Worm (Caenorhabditis elegans): ENCODE data around the gene F59B10.3.

Gene F59B10.3

DNA sequence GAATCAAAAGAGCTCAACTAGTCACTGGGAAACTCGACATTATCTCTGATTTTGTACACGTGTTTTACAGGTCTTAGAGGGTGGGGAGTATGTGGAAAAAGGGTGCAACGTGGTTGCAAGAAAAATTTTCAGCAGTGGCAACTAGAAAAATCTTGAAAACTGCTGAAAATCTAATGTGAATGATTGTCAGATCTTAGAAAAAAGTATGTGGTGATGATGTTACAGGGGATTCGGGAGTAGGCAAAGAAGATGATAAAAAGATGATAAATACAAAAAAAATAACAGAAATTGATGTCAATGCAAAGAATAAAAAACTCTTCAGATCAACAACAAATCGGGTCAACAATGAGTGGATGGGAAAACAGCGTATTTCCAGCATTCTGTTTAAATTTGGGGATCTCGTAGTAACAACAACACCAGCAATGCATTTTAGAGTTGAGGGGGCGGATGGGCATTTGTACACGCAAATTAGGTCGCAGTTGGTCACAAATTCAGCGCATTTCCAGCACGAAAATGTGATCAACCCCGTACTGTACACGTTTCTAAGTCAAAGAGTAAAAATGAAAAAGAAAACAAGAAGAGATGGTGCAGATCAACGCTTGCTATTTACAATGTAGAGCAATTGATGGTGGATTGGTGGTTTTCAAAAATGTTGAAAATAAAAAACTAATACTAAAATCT, 33.3 kb downstream of the F59B10.3 start (continued):
- TF ChIP-seq lin-35 (GFP tag; optimal IDR thresholded peaks at IDR 0.05): peak in 1 of 3 experiments; percentile 23
- peak; percentile 14; the same call in 1 of the 2 replicates for TF ChIP-seq bed-1 (GFP tag; IDR thresholded peaks at IDR 0.05)
- TF ChIP-seq snpc-1.1 (tag; optimal IDR thresholded peaks at IDR 0.05; ENCODE audit: insufficient read depth): no peak
- peak; percentile 60 for TF ChIP-seq F52B5.7 (tag; optimal IDR thresholded peaks at IDR 0.05)
- TF ChIP-seq attf-5 (GFP tag; optimal IDR thresholded peaks at IDR 0.05): peak; percentile 31
- TF ChIP-seq C17E4.6 (GFP tag; IDR thresholded peaks at IDR 0.05): no peak
- TF ChIP-seq mel-28 (tag; optimal IDR thresholded peaks at IDR 0.05; ENCODE audit: borderline replicate concordance): no peak
- TF ChIP-seq hmg-1.2 (GFP tag; IDR thresholded peaks at IDR 0.05): peak; percentile 40
- no peak for TF ChIP-seq ceh-27 (GFP tag; optimal IDR thresholded peaks at IDR 0.05)
- TF ChIP-seq dox-1 (GFP tag; IDR thresholded peaks at IDR 0.05): peak; percentile 38; the same call in 1 of the 2 replicates
- TF ChIP-seq pha-4 (tag; optimal IDR thresholded peaks at IDR 0.05): no peak
- TF ChIP-seq ccch-3 (GFP tag; optimal IDR thresholded peaks at IDR 0.05): no peak
- no peak for TF ChIP-seq attf-6 (GFP tag; IDR thresholded peaks at IDR 0.05)
- no peak for TF ChIP-seq dpl-1 (GFP tag; optimal IDR thresholded peaks at IDR 0.05)
- no peak for TF ChIP-seq nfya-2 (GFP tag; IDR thresholded peaks at IDR 0.05)
- peak; percentile 24 for TF ChIP-seq atf-7 (tag; optimal IDR thresholded peaks at IDR 0.05)
- TF ChIP-seq xnd-1 (tag; optimal IDR thresholded peaks at IDR 0.05): no peak
- TF ChIP-seq egl-44 (GFP tag; IDR thresholded peaks at IDR 0.05): peak; percentile 40; the same call in 1 of the 2 replicates
- TF ChIP-seq gei-17 (GFP tag; optimal IDR thresholded peaks at IDR 0.05): no peak
- TF ChIP-seq F57A8.1 (GFP tag; optimal IDR thresholded peaks at IDR 0.05): no peak
- TF ChIP-seq rec-8 (tag; optimal IDR thresholded peaks at IDR 0.05): no peak
- peak; percentile 70 for TF ChIP-seq Y95B8A.8 (GFP tag; IDR thresholded peaks at IDR 0.05)
- TF ChIP-seq D2030.7 (GFP tag; IDR thresholded peaks at IDR 0.05): no peak
- peak; percentile 18 for TF ChIP-seq lsl-1 (GFP tag; optimal IDR thresholded peaks at IDR 0.05)
- TF ChIP-seq F55B11.4 (tag; optimal IDR thresholded peaks at IDR 0.05; ENCODE audit: borderline replicate concordance, insufficient read depth): no peak
- no peak; the same call in 1 of the 2 replicates for TF ChIP-seq ceh-100 (GFP tag; IDR thresholded peaks at IDR 0.05)
- peak; percentile 25 for TF ChIP-seq snpc-1.3 (tag; optimal IDR thresholded peaks at IDR 0.05; ENCODE audit: insufficient read depth)
- TF ChIP-seq nhr-120 (GFP tag; IDR thresholded peaks at IDR 0.05): no peak
- TF ChIP-seq pbrm-1 (GFP tag; IDR thresholded peaks at IDR 0.05): no peak; the same call in 1 of the 2 replicates
- peak; percentile 40; the same call in 1 of the 2 replicates for TF ChIP-seq ztf-28 (GFP tag; IDR thresholded peaks at IDR 0.05)
- peak; percentile 29; the same call in 1 of the 2 replicates for TF ChIP-seq hsf-1 (GFP tag; IDR thresholded peaks at IDR 0.05)
- TF ChIP-seq madf-6 (GFP tag; IDR thresholded peaks at IDR 0.05): peak; percentile 27; the same call in 1 of the 2 replicates
- TF ChIP-seq aptf-2 (GFP tag; conservative IDR thresholded peaks at IDR 0.05): no peak
- no peak for TF ChIP-seq unc-130 (GFP tag; optimal IDR thresholded peaks at IDR 0.05)
- TF ChIP-seq F37B4.10 (GFP tag; IDR thresholded peaks at IDR 0.05): 0 out of 2 replicates have a peak, but pooled peaks have one; percentile 60

DNA sequence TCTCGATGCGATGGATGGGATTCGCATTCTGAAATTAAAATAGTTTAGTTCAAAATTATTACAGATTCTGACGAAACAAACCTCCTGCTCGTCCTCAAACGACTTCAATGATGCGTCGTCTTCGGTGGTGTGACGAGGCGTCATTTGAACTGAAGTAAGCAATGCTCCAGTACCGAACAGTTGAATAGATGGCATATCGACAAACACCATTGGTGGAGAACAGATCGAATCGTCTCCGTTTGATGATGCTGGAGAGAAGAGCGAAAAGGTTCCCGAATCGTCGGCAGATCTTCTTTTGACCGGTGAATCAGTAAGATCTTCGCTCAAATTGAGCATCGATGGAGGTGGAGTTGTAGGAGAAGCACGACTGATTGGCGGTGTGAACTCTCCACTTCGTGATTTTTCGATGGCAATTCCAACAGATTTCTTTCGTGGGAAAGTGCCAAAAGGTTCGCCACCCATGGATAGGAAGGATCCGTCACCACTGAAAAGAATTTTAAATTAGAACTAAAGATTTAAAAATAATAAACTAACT, 34.1 kb downstream of the F59B10.3 start:
- TF ChIP-seq lin-35 (GFP tag; optimal IDR thresholded peaks at IDR 0.05) (peak in 1 of 3 experiments; percentile 23), B0336.3 (GFP tag; IDR thresholded peaks at IDR 0.05) (peak; percentile 9; the same call in 1 of the 2 replicates), madf-10 (tag; optimal IDR thresholded peaks at IDR 0.05) (no peak), die-1 (tag; optimal IDR thresholded peaks at IDR 0.05) (no peak), nhr-90 (tag; optimal IDR thresholded peaks at IDR 0.05) (no peak), F55B11.4 (tag; optimal IDR thresholded peaks at IDR 0.05; ENCODE audit: borderline replicate concordance, insufficient read depth) (no peak), F23B12.7 (tag; optimal IDR thresholded peaks at IDR 0.05; ENCODE audit: insufficient read depth) (no peak), nfyb-1 (GFP tag; IDR thresholded peaks at IDR 0.05) (peak; percentile 59; the same call in 1 of the 2 replicates), bed-1 (GFP tag; IDR thresholded peaks at IDR 0.05) (0 out of 2 replicates have a peak, but pooled peaks have one; percentile 26), pbrm-1 (GFP tag; IDR thresholded peaks at IDR 0.05) (no peak), akir-1 (GFP tag; optimal IDR thresholded peaks at IDR 0.05) (peak; percentile 1), hlh-12 (tag; optimal IDR thresholded peaks at IDR 0.05) (no peak), cebp-1 (GFP tag; IDR thresholded peaks at IDR 0.05) (0 out of 2 replicates have a peak, but pooled peaks have one; percentile 9), cebp-1 (tag; optimal IDR thresholded peaks at IDR 0.05) (peak; percentile 35), lsl-1 (GFP tag; optimal IDR thresholded peaks at IDR 0.05) (no peak), dpff-1 (tag; optimal IDR thresholded peaks at IDR 0.05) (no peak)
